Worm (Caenorhabditis elegans): ENCODE data around the gene gln-1.

Gene gln-1

ce11 chrX:6098420-6098819, 40.4 kb downstream of the gln-1 start:
- peak; percentile 60 for TF ChIP-seq nhr-2 (tag; optimal IDR thresholded peaks at IDR 0.05)
- TF ChIP-seq cnd-1 (tag; optimal IDR thresholded peaks at IDR 0.05) = no peak

ce11 chrX:6100395-6101099, 42.5 kb downstream of the gln-1 start:
- TF ChIP-seq nhr-2 (tag; optimal IDR thresholded peaks at IDR 0.05) (no peak), ces-1 (GFP tag; optimal IDR thresholded peaks at IDR 0.05) (no peak)

ce11 chrX:6103297-6103696, 45.2 kb downstream of the gln-1 start, which contains the start of gene C15H9.11:
Gene C15H9.11 (minus strand): TSS chrX:6103397.
- no peak for TF ChIP-seq lin-13 (tag; optimal IDR thresholded peaks at IDR 0.05)
- TF ChIP-seq mab-5 (tag; optimal IDR thresholded peaks at IDR 0.05) = no peak
- no peak for TF ChIP-seq nhr-237 (tag; optimal IDR thresholded peaks at IDR 0.05)
- TF ChIP-seq bed-3 (GFP tag; optimal IDR thresholded peaks at IDR 0.05) = no peak
- TF ChIP-seq ceh-83 (GFP tag; optimal IDR thresholded peaks at IDR 0.05) = no peak
- no peak for TF ChIP-seq nhr-12 (tag; optimal IDR thresholded peaks at IDR 0.05)
- no peak for TF ChIP-seq M03D4.4 (tag; optimal IDR thresholded peaks at IDR 0.05)
- TF ChIP-seq ces-1 (GFP tag; optimal IDR thresholded peaks at IDR 0.05) = no peak
- no peak for TF ChIP-seq unc-62 (GFP tag; optimal IDR thresholded peaks at IDR 0.05)
- TF ChIP-seq blmp-1 (tag; optimal IDR thresholded peaks at IDR 0.05) = no peak
- no peak for TF ChIP-seq nhr-2 (tag; optimal IDR thresholded peaks at IDR 0.05)
- no peak for TF ChIP-seq unc-120 (tag; optimal IDR thresholded peaks at IDR 0.05; ENCODE audit: poor library complexity, severe bottlenecking)

- TF ChIP-seq ztf-11 (tag; optimal IDR thresholded peaks at IDR 0.05) (no peak), nhr-237 (tag; optimal IDR thresholded peaks at IDR 0.05) (no peak), ham-2 (GFP tag; optimal IDR thresholded peaks at IDR 0.05) (no peak), unc-120 (tag; optimal IDR thresholded peaks at IDR 0.05; ENCODE audit: poor library complexity, severe bottlenecking) (no peak), sem-2 (GFP tag; optimal IDR thresholded peaks at IDR 0.05) (no peak), zip-8 (tag; optimal IDR thresholded peaks at IDR 0.05) (no peak), ceh-83 (GFP tag; optimal IDR thresholded peaks at IDR 0.05) (no peak), elt-1 (tag; optimal IDR thresholded peaks at IDR 0.05; ENCODE audit: borderline replicate concordance, insufficient read depth) (no peak), elt-3 (tag; optimal IDR thresholded peaks at IDR 0.05) (no peak), lsy-2 (tag; optimal IDR thresholded peaks at IDR 0.05) (no peak), cnd-1 (tag; optimal IDR thresholded peaks at IDR 0.05) (no peak), lin-32 (GFP tag; optimal IDR thresholded peaks at IDR 0.05) (no peak), blmp-1 (tag; optimal IDR thresholded peaks at IDR 0.05) (no peak), tbx-8 (GFP tag; optimal IDR thresholded peaks at IDR 0.05) (no peak), mep-1 (tag; optimal IDR thresholded peaks at IDR 0.05) (no peak), mls-2 (tag; optimal IDR thresholded peaks at IDR 0.05) (no peak), flh-1 (GFP tag; optimal IDR thresholded peaks at IDR 0.05) (no peak)
These were observed 49.9 kb downstream of the gln-1 start for ce11 chrX:6107962-6108361.

- TF ChIP-seq nhr-2 (tag; optimal IDR thresholded peaks at IDR 0.05) (no peak), M03D4.4 (tag; optimal IDR thresholded peaks at IDR 0.05) (no peak), elt-1 (tag; optimal IDR thresholded peaks at IDR 0.05; ENCODE audit: borderline replicate concordance, insufficient read depth) (peak; percentile 95)
These were observed 51.3 kb downstream of the gln-1 start, which contains the start of gene kynu-1 for ce11 chrX:6109288-6109770. Gene kynu-1 (minus strand): TSS chrX:6109338.
